Worm (Caenorhabditis elegans): ENCODE data around the gene F53C3.11.

F53C3.11 gene

DNA sequence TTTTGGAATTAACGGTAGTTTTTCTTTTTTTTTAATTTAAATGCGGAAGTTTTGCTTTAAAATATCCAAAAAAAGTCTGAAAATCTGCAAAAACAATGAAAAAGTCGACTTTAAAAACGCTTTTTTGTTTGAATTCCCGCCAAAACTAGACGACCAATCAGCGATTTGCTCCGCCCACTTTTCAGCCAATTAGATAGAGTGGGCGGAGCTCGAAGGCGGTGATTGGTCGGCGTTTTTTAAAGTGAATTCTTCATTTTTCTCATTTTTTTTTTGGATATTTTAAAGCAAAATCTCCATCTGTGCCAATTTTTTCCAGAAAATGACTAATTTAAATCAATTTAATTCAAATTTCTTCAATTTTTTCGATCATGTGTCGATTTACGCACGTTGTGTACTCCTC lies 24.7 kb upstream of the F53C3.11 start:
- TF ChIP-seq him-1 (tag; optimal IDR thresholded peaks at IDR 0.05) (no peak), dao-5 (tag; optimal IDR thresholded peaks at IDR 0.05) (no peak), W03F9.2 (tag; optimal IDR thresholded peaks at IDR 0.05) (no peak)

ce11 chrII:3930478-3931182 lies 24.1 kb upstream of the F53C3.11 start:
- TF ChIP-seq W03F9.2 (tag; optimal IDR thresholded peaks at IDR 0.05), result peak; percentile 72
- TF ChIP-seq him-1 (tag; optimal IDR thresholded peaks at IDR 0.05), result no peak
- TF ChIP-seq dao-5 (tag; optimal IDR thresholded peaks at IDR 0.05), result no peak

ce11 chrII:3929446-3929845 lies 22.9 kb upstream of the F53C3.11 start:
- TF ChIP-seq W03F9.2 (tag; optimal IDR thresholded peaks at IDR 0.05) (no peak), dao-5 (tag; optimal IDR thresholded peaks at IDR 0.05) (no peak), him-1 (tag; optimal IDR thresholded peaks at IDR 0.05) (no peak)

ce11 chrII:3927943-3928393 lies 21.5 kb upstream of the F53C3.11 start, which contains the start of gene plpp-1.1:
Gene plpp-1.1, minus strand, starts transcription at chrII:3927993.
- TF ChIP-seq dao-5 (tag; optimal IDR thresholded peaks at IDR 0.05) (no peak), W03F9.2 (tag; optimal IDR thresholded peaks at IDR 0.05) (no peak), him-1 (tag; optimal IDR thresholded peaks at IDR 0.05) (no peak)

ce11 chrII:3922696-3923095 lies 16.2 kb upstream of the F53C3.11 start:
- TF ChIP-seq dao-5 (tag; optimal IDR thresholded peaks at IDR 0.05) (no peak), him-1 (tag; optimal IDR thresholded peaks at IDR 0.05) (no peak), W03F9.2 (tag; optimal IDR thresholded peaks at IDR 0.05) (no peak)

ce11 chrII:3920611-3921010 lies 14.1 kb upstream of the F53C3.11 start:
- TF ChIP-seq W03F9.2 (tag; optimal IDR thresholded peaks at IDR 0.05), result no peak

DNA sequence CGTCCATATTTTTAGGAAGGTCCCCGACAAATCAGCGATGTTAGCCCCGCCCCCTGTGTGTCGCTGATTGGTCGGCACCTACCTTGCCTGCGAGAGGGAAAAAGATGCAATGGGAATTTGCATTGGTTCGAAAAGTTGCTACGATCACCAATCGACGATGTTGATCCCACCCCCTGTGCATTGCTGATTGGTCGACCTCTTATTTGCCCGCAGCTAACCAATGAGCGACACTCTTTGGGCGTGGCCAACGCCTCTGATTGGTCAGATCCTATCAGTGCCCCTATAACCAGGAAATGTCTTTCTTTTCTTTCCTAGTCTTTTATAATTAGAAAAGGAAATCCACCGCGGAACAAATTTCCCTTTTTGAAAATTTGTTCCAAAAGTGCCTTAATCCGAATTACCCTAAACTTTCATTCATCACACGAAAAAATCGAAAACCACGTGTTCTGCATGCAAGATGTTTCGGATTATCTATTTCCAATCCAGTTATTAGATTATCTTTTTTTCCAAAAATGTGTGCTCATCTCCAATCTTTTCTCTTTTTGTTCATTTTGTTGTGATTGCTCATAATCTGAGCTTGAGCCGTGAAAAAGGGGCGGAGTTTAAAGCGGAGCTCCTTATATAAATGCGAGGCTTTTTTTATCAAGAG lies 11.6 kb upstream of the F53C3.11 start:
- TF ChIP-seq dao-5 (tag; optimal IDR thresholded peaks at IDR 0.05), result no peak
- TF ChIP-seq him-1 (tag; optimal IDR thresholded peaks at IDR 0.05), result no peak
- TF ChIP-seq W03F9.2 (tag; optimal IDR thresholded peaks at IDR 0.05), result no peak

DNA sequence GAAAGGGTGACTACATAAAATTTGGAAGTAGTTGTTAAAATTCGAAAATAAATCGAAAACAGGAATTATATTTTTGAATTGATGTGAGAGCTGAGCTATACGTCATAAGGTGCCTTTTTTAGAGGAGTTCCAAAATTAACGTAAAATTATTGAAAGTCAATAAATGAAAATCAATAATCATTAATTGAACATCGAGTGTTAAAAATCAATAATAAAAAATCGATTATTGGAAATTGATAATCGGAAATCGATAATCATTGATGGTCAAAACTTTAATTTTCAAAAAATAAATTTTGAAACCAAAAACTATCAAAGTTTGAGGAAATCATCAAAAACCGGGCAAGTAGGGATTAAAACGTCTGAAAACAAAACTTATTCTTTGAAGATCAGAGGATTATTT lies 7.2 kb upstream of the F53C3.11 start:
- TF ChIP-seq W03F9.2 (tag; optimal IDR thresholded peaks at IDR 0.05), result no peak
- TF ChIP-seq dao-5 (tag; optimal IDR thresholded peaks at IDR 0.05), result no peak
- no peak for TF ChIP-seq him-1 (tag; optimal IDR thresholded peaks at IDR 0.05)

DNA sequence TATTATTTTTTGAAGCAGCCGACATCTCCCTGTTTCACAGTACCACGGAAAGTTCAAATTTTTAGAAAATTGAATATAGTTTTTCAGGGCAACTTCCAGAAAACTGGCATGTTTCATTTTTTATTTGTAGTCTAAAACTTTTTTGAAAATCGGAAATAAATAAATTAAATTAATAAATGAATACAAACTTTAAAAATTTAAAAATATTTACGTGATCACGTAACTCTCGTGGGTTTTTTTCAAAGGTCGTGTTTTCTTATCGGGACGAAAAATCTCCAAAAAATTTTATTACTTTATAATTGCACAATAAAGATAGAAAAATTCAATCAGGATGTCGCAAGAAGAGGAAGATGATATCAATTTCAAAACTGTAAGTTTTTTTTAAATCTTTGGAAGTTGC lies 5.2 kb upstream of the F53C3.11 start, which contains the start of gene F53C3.1:
Gene F53C3.1, plus strand, starts transcription at position 301 of the 400 bp plus-strand sequence.
- TF ChIP-seq him-1 (tag; optimal IDR thresholded peaks at IDR 0.05), result no peak

- TF ChIP-seq W03F9.2 (tag; optimal IDR thresholded peaks at IDR 0.05) (no peak), dao-5 (tag; optimal IDR thresholded peaks at IDR 0.05) (no peak), him-1 (tag; optimal IDR thresholded peaks at IDR 0.05) (no peak)
Measured at ce11 chrII:3911284-3911683, 4.8 kb upstream of the F53C3.11 start.

- no peak for TF ChIP-seq W03F9.2 (tag; optimal IDR thresholded peaks at IDR 0.05)
- TF ChIP-seq dao-5 (tag; optimal IDR thresholded peaks at IDR 0.05), result no peak
- TF ChIP-seq him-1 (tag; optimal IDR thresholded peaks at IDR 0.05), result no peak
Measured at ce11 chrII:3910737-3911136, 4.2 kb upstream of the F53C3.11 start, which contains the start of gene bcmo-2. Gene bcmo-2, minus strand, starts transcription at chrII:3910837.

DNA sequence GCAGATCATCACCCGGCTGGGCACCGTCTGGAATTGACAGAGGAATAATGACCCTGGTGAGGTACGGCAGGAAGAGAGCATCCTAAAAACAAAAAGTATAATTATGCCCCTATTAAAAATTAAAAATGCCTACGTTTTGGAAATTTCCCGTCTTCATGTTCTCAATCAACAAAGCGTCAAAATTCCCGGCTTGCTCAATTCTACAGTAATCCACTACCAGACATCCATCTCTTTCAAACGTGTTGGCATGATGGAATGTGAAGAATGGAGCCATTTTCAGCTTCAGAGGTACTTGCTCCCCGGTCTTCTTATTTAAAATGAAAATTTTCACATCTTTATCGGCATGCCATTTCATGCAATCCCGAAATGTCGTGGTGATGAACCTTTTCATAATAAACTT lies 2.8 kb upstream of the F53C3.11 start:
- no peak for TF ChIP-seq W03F9.2 (tag; optimal IDR thresholded peaks at IDR 0.05)

DNA sequence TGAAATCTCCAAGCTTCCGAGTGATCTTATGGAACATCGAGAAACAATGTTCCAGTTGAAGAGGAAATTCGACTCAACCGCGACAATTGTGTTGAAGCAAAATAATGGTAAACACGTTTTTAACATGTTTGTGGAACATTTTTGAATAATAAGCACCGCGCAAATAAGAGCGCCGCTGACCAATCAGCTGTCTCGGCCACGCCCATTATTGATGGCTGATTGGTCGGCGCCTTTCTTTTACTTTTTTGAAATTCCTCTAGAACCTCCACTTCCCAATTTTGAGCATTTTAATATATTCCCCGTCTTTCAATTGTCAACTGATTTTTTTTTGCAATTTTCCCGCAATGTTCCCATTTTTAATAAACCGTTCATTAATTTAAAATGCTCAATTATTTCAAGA lies 1.6 kb upstream of the F53C3.11 start:
- TF ChIP-seq W03F9.2 (tag; optimal IDR thresholded peaks at IDR 0.05) (no peak), dao-5 (tag; optimal IDR thresholded peaks at IDR 0.05) (no peak), him-1 (tag; optimal IDR thresholded peaks at IDR 0.05) (no peak)

DNA sequence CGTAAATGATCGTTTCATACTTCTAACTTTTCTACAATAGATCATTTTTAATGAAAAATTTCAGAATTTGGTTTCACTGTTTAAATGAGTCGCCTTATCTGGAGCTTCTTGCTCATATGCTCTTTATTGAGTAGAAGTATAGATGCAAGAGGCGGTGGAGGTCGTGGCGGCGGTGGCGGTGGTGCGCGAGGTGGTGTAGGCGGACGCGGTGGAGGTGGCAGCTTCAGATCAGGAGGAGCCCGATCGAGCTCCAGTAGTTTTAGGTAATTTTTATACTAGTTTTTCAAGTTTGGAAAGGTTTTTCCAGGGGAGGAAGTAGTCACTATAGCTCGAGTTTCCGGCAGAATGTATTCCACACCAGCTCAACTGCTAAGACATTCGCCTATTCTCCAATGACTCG lies 3.7 kb downstream of the F53C3.11 start, which contains the start of gene F53C3.3:
Gene F53C3.3, plus strand, starts transcription at position 59 of the 400 bp plus-strand sequence.
- no peak for TF ChIP-seq W03F9.2 (tag; optimal IDR thresholded peaks at IDR 0.05)
- TF ChIP-seq him-1 (tag; optimal IDR thresholded peaks at IDR 0.05), result no peak
- no peak for TF ChIP-seq dao-5 (tag; optimal IDR thresholded peaks at IDR 0.05)

DNA sequence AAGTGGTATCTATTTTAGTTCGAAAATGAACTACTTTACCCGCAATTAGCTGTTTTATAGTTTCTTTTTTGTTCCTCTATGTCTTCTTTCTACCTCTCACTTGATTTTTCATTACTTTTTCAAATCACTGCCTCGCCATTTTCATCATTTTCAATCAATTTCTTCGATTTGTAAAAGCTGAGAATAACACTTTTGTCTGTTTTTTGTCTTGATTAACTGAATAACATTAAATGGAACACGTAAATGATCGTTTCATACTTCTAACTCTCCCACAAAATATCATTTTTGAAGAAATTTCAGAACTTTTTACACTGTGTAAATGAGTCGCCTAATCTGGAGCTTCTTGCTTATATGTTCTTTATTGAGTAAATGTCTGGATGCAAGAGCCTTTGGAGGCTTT lies 5.4 kb downstream of the F53C3.11 start, which contains the start of gene F53C3.4:
Gene F53C3.4, plus strand, starts transcription at position 301 of the 400 bp plus-strand sequence.
- TF ChIP-seq W03F9.2 (tag; optimal IDR thresholded peaks at IDR 0.05), result no peak
- no peak for TF ChIP-seq him-1 (tag; optimal IDR thresholded peaks at IDR 0.05)
- TF ChIP-seq dao-5 (tag; optimal IDR thresholded peaks at IDR 0.05), result no peak
